Worm (Caenorhabditis elegans) whole organism, L4 larva: ENCODE measurements around the gene dnc-4.

ENCODE experiments used
- D1046.2 ChIP-seq: fragments of 200-800 bp; sonication (Bioruptor generic); IDR thresholded peaks from 2 replicates; pipeline ENCODE4 v1.3.6; 2022; ENCODE audit warnings: missing genetic modification characterization, missing compliant biosample characterization
- F26F4.8 ChIP-seq: fragments of 200-800 bp; sonication (Bioruptor generic); conservative IDR thresholded peaks from 2 replicates; pipeline ENCODE4 v1.3.6; 2022; ENCODE audit warnings: missing genetic modification characterization, missing compliant biosample characterization
- F37D6.2 ChIP-seq: sonication (generic microtip); optimal IDR thresholded peaks from 2 replicates; lab custom pipeline; 2016; ENCODE audit warnings: mild to moderate bottlenecking, missing genetic modification characterization, missing compliant biosample characterization
- F44E2.7 ChIP-seq: fragments of 200-800 bp; sonication (Bioruptor generic); IDR thresholded peaks from 2 replicates; pipeline ENCODE4 v2.1.2; 2022; ENCODE audit warnings: missing genetic modification characterization, missing compliant biosample characterization
- F49E8.2 ChIP-seq: sonication (generic microtip); optimal IDR thresholded peaks from 2 replicates; lab custom pipeline; 2016; ENCODE audit warnings: missing compliant biosample characterization, mild to moderate bottlenecking, missing genetic modification characterization, borderline replicate concordance
- Y105C5A.15 ChIP-seq: fragments of 200-800 bp; sonication (Bioruptor generic); IDR thresholded peaks from 2 replicates; pipeline ENCODE4 v1.3.6; 2022; ENCODE audit warnings: missing genetic modification characterization, missing compliant biosample characterization
- ZK546.5 ChIP-seq, 2 experiments: sonication (generic microtip); optimal IDR thresholded peaks; 2 replicates each; lab custom pipeline; 2017; ENCODE audit warnings: missing biosample characterization in 2 of 2, missing genetic modification characterization in 2 of 2
- arid-1 ChIP-seq: fragments of 200-800 bp; sonication (Bioruptor generic); conservative IDR thresholded peaks from 2 replicates; pipeline ENCODE4 v1.3.6; 2022; ENCODE audit warnings: missing genetic modification reagents, missing genetic modification characterization, missing compliant biosample characterization
- ceh-20 ChIP-seq: fragments of 200-800 bp; sonication (Bioruptor generic); IDR thresholded peaks from 2 replicates; pipeline ENCODE4 v1.3.6; 2022; ENCODE audit warnings: missing genetic modification reagents, missing genetic modification characterization, missing compliant biosample characterization
- ceh-28 ChIP-seq: fragments of 150-350 bp; optimal IDR thresholded peaks from 2 replicates; lab custom pipeline; 2014; ENCODE audit warnings: missing biosample characterization, missing genetic modification reagents, missing genetic modification characterization
- ceh-32 ChIP-seq: sonication (generic microtip); optimal IDR thresholded peaks from 2 replicates; lab custom pipeline; 2016; ENCODE audit warnings: mild to moderate bottlenecking, missing genetic modification characterization, missing compliant biosample characterization; ENCODE audit not compliant: poor library complexity
- ceh-44 ChIP-seq: fragments of 200-800 bp; sonication (Bioruptor generic); IDR thresholded peaks from 2 replicates; pipeline ENCODE4 v1.3.6; 2022; ENCODE audit warnings: missing genetic modification reagents, missing genetic modification characterization, missing compliant biosample characterization
- ctbp-1 ChIP-seq: fragments of 200-800 bp; sonication (Bioruptor generic); IDR thresholded peaks from 2 replicates; pipeline ENCODE4 v1.3.6; 2022; ENCODE audit warnings: missing genetic modification reagents, missing genetic modification characterization, missing compliant biosample characterization
- daf-12 ChIP-seq: fragments of 150-350 bp; optimal IDR thresholded peaks from 2 replicates; lab custom pipeline; 2014; ENCODE audit warnings: missing biosample characterization, missing genetic modification reagents, missing genetic modification characterization
- daf-19 ChIP-seq: fragments of 200-800 bp; sonication (Bioruptor generic); conservative IDR thresholded peaks from 2 replicates; pipeline ENCODE4 v1.3.6; 2022; ENCODE audit warnings: missing genetic modification characterization, missing compliant biosample characterization
- dmd-6 ChIP-seq: fragments of 200-800 bp; sonication (Bioruptor generic); IDR thresholded peaks from 2 replicates; pipeline ENCODE4 v1.3.6; 2022; ENCODE audit warnings: missing genetic modification reagents, missing genetic modification characterization, missing compliant biosample characterization
- dpl-1 ChIP-seq: fragments of 150-350 bp; optimal IDR thresholded peaks from 2 replicates; lab custom pipeline; 2014; ENCODE audit warnings: missing biosample characterization, missing genetic modification reagents, missing genetic modification characterization
- dve-1 ChIP-seq: sonication (generic microtip); optimal IDR thresholded peaks from 2 replicates; lab custom pipeline; 2017; ENCODE audit warnings: antibody characterized with exemption, mild to moderate bottlenecking, missing genetic modification characterization, missing compliant biosample characterization; ENCODE audit not compliant: insufficient read depth
- fos-1 ChIP-seq: fragments of 150-350 bp; optimal IDR thresholded peaks from 2 replicates; lab custom pipeline; 2014; ENCODE audit warnings: missing biosample characterization, missing genetic modification characterization
- gei-8 ChIP-seq: fragments of 200-800 bp; sonication (Bioruptor generic); optimal IDR thresholded peaks from 2 replicates; lab custom pipeline; 2018; ENCODE audit warnings: mild to moderate bottlenecking, missing genetic modification characterization, missing compliant biosample characterization
- hif-1 ChIP-seq, 2 experiments: sonication (generic microtip); optimal IDR thresholded peaks; 2 replicates each; lab custom pipeline; 2016 to 2017; ENCODE audit warnings: missing compliant biosample characterization in 2 of 2, missing genetic modification characterization in 2 of 2, missing genetic modification reagents in 2 of 2, missing genotype in 2 of 2, mild to moderate bottlenecking in 1 of 2
- hlh-11 ChIP-seq: fragments of 200-800 bp; sonication (Bioruptor generic); optimal IDR thresholded peaks from 2 replicates; lab custom pipeline; 2018; ENCODE audit warnings: mild to moderate bottlenecking, missing genetic modification characterization, missing compliant biosample characterization
- hmg-1.1 ChIP-seq: fragments of 200-800 bp; sonication (Bioruptor generic); IDR thresholded peaks from 2 replicates; pipeline ENCODE4 v1.3.6; 2022; ENCODE audit warnings: missing genetic modification reagents, missing genetic modification characterization, missing compliant biosample characterization
- lim-7 ChIP-seq: fragments of 200-800 bp; sonication (Bioruptor generic); IDR thresholded peaks from 2 replicates; pipeline ENCODE4 v1.3.6; 2022; ENCODE audit warnings: missing genetic modification characterization, missing compliant biosample characterization
- lin-13 ChIP-seq: fragments of 150-350 bp; optimal IDR thresholded peaks from 2 replicates; lab custom pipeline; 2014; ENCODE audit warnings: missing biosample characterization, missing genetic modification reagents, missing genetic modification characterization
- lin-39 ChIP-seq: fragments of 150-350 bp; optimal IDR thresholded peaks from 2 replicates; lab custom pipeline; 2014; ENCODE audit warnings: missing biosample characterization, missing genetic modification reagents, missing genetic modification characterization
- lir-3 ChIP-seq: sonication (generic microtip); optimal IDR thresholded peaks from 2 replicates; lab custom pipeline; 2016; ENCODE audit warnings: mild to moderate bottlenecking, missing genetic modification characterization, missing compliant biosample characterization
- madf-5 ChIP-seq, 2 experiments: fragments of 200-800 bp; sonication (Bioruptor generic); IDR thresholded peaks; 2 replicates each; pipeline ENCODE4 v1.3.6; 2022; ENCODE audit warnings: missing compliant biosample characterization in 2 of 2, missing genetic modification characterization in 2 of 2
- madf-9 ChIP-seq: fragments of 200-800 bp; sonication (Bioruptor generic); conservative IDR thresholded peaks from 2 replicates; pipeline ENCODE4 v1.3.6; 2022; ENCODE audit warnings: missing genetic modification reagents, missing genetic modification characterization, missing compliant biosample characterization
- mdl-1 ChIP-seq, 2 experiments: fragments of 150-350 bp in 1 of 2; sonication (generic microtip) in 1 of 2; optimal IDR thresholded peaks; 2 replicates each; lab custom pipeline; 2014 to 2017; ENCODE audit warnings: missing biosample characterization in 2 of 2, missing genetic modification characterization in 2 of 2
- mep-1 ChIP-seq: fragments of 150-350 bp; sonication (generic microtip); optimal IDR thresholded peaks from 3 replicates; lab custom pipeline; 2014; ENCODE audit warnings: missing biosample characterization, missing genetic modification characterization
- mes-2 ChIP-seq: sonication (generic microtip); optimal IDR thresholded peaks from 2 replicates; lab custom pipeline; 2016; ENCODE audit warnings: missing genotype, mild to moderate bottlenecking, missing genetic modification characterization, missing compliant biosample characterization; ENCODE audit not compliant: poor library complexity, severe bottlenecking
- mxl-2 ChIP-seq: fragments of 200-800 bp; sonication (Bioruptor generic); conservative IDR thresholded peaks from 2 replicates; pipeline ENCODE4 v1.3.6; 2022; ENCODE audit warnings: missing genetic modification reagents, missing genetic modification characterization, missing compliant biosample characterization
- mxl-3 ChIP-seq: fragments of 200-800 bp; sonication (Bioruptor generic); optimal IDR thresholded peaks from 2 replicates; lab custom pipeline; 2018; ENCODE audit warnings: mild to moderate bottlenecking, missing genetic modification characterization, missing compliant biosample characterization
- nhr-11 ChIP-seq: fragments of 150-350 bp; optimal IDR thresholded peaks from 2 replicates; lab custom pipeline; 2014; ENCODE audit warnings: missing biosample characterization, missing genetic modification characterization
- nhr-111 ChIP-seq: fragments of 200-800 bp; sonication (Bioruptor generic); optimal IDR thresholded peaks from 2 replicates; lab custom pipeline; 2018; ENCODE audit warnings: mild to moderate bottlenecking, missing genetic modification characterization, missing compliant biosample characterization
- nhr-237 ChIP-seq: sonication (generic microtip); optimal IDR thresholded peaks from 2 replicates; lab custom pipeline; 2017; ENCODE audit warnings: missing biosample characterization, missing genetic modification characterization
- nhr-25 ChIP-seq: sonication (generic microtip); optimal IDR thresholded peaks from 2 replicates; lab custom pipeline; 2017; ENCODE audit warnings: missing genetic modification characterization, mild to moderate bottlenecking, missing compliant biosample characterization, antibody characterized with exemption, moderate library complexity, borderline replicate concordance; ENCODE audit not compliant: insufficient read depth
- nhr-41 ChIP-seq: fragments of 200-800 bp; sonication (Bioruptor generic); IDR thresholded peaks from 2 replicates; pipeline ENCODE4 v1.3.6; 2022; ENCODE audit warnings: missing genetic modification reagents, missing genetic modification characterization, missing compliant biosample characterization
- nhr-42 ChIP-seq: fragments of 200-800 bp; sonication (Bioruptor generic); IDR thresholded peaks from 2 replicates; pipeline ENCODE4 v1.3.6; 2022; ENCODE audit warnings: missing genetic modification characterization, missing compliant biosample characterization
- nhr-48 ChIP-seq: sonication (generic microtip); optimal IDR thresholded peaks from 2 replicates; lab custom pipeline; 2016; ENCODE audit warnings: mild to moderate bottlenecking, missing genetic modification characterization, missing compliant biosample characterization
- nhr-76 ChIP-seq: fragments of 150-350 bp; optimal IDR thresholded peaks from 2 replicates; lab custom pipeline; 2014; ENCODE audit warnings: missing biosample characterization, missing genetic modification characterization
- rbr-2 ChIP-seq: sonication (generic microtip); optimal IDR thresholded peaks from 2 replicates; lab custom pipeline; 2016; ENCODE audit warnings: missing genotype, missing genetic modification characterization, missing compliant biosample characterization
- saeg-2 ChIP-seq: fragments of 200-800 bp; sonication (Bioruptor generic); IDR thresholded peaks from 2 replicates; pipeline ENCODE4 v1.3.6; 2022; ENCODE audit warnings: missing genetic modification reagents, missing genetic modification characterization, missing compliant biosample characterization
- sdz-12 ChIP-seq: fragments of 200-800 bp; sonication (Bioruptor generic); optimal IDR thresholded peaks from 2 replicates; lab custom pipeline; 2018; ENCODE audit warnings: mild to moderate bottlenecking, missing genetic modification characterization, missing compliant biosample characterization
- spr-3 ChIP-seq: fragments of 200-800 bp; sonication (Bioruptor generic); optimal IDR thresholded peaks from 2 replicates; lab custom pipeline; 2018; ENCODE audit warnings: mild to moderate bottlenecking, missing genetic modification characterization, missing compliant biosample characterization
- tag-97 ChIP-seq: fragments of 200-800 bp; sonication (Bioruptor generic); IDR thresholded peaks from 2 replicates; pipeline ENCODE4 v1.3.6; 2022; ENCODE audit warnings: missing genetic modification characterization, missing compliant biosample characterization
- unc-39 ChIP-seq: sonication (generic microtip); optimal IDR thresholded peaks from 2 replicates; lab custom pipeline; 2017; ENCODE audit warnings: missing biosample characterization, missing genetic modification characterization
- unc-62 ChIP-seq, 3 experiments: fragments of 150-350 bp in 1 of 3; sonication (generic microtip); optimal IDR thresholded peaks in 2 of 3; peaks in 1 of 3; 1 replicate in 1 of 3; 2 replicates in 2 of 3; lab custom pipeline; 2014 to 2017; ENCODE audit warnings: missing biosample characterization in 3 of 3, missing genetic modification characterization in 3 of 3, missing genetic modification reagents in 3 of 3, missing genotype in 1 of 3
- zag-1 ChIP-seq: fragments of 150-350 bp; optimal IDR thresholded peaks from 2 replicates; lab custom pipeline; 2014; ENCODE audit warnings: missing biosample characterization, missing genetic modification characterization
- ztf-7 ChIP-seq: fragments of 150-350 bp; optimal IDR thresholded peaks from 2 replicates; lab custom pipeline; 2014; ENCODE audit warnings: missing biosample characterization, missing genetic modification characterization

Gene dnc-4

DNA sequence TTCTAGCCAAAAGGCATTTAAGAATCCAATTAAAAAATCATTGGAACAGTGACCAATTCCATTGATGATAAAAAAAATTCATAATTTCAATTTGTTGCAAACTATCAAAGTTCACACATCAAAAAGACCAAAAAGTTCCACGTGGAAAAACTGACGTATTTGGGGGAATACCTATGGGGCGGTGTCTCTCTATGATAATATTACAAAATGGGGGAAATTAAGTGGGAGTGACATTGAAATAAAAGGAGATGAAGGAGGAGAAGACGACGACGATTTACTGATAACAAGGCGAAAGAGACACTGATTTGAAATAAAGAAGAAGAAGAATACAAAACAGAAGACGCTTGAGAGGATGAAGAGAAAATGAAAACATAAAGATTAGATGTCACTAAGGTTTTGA, 6.8 kb upstream of the dnc-4 start (continued):
- TF ChIP-seq lim-7 (GFP tag; lab: Robert Waterston, UW): no peak
- TF ChIP-seq nhr-11: no peak
- no peak for TF ChIP-seq unc-39 (tag; lab: Kevin White, UChicago)
- peak; percentile 19 for TF ChIP-seq mxl-3
- TF ChIP-seq ceh-20: no peak
- TF ChIP-seq nhr-111: no peak
- TF ChIP-seq hlh-11: peak; percentile 62
- TF ChIP-seq F44E2.7 (GFP tag; lab: Robert Waterston, UW): no peak
- TF ChIP-seq nhr-42 (GFP tag; lab: Robert Waterston, UW): no peak
- TF ChIP-seq nhr-25 (tag; lab: Kevin White, UChicago): no peak
- no peak for TF ChIP-seq ztf-7 (tag; lab: Kevin White, UChicago)
- TF ChIP-seq ctbp-1 (GFP tag; lab: Robert Waterston, UW): no peak
- TF ChIP-seq mep-1 (tag; lab: Kevin White, UChicago): peak; percentile 9
- no peak for TF ChIP-seq fos-1 (tag; lab: Kevin White, UChicago)
- no peak for TF ChIP-seq zag-1 (tag; lab: Kevin White, UChicago)
- no peak for TF ChIP-seq ceh-44
- TF ChIP-seq tag-97: no peak
- TF ChIP-seq dmd-6: peak; percentile 85
- no peak for TF ChIP-seq F26F4.8 (GFP tag; lab: Robert Waterston, UW)
- no peak for TF ChIP-seq sdz-12
- TF ChIP-seq nhr-48 (tag; lab: Kevin White, UChicago): peak; percentile 71
- TF ChIP-seq nhr-76 (tag; lab: Kevin White, UChicago): no peak
- no peak for TF ChIP-seq saeg-2 (GFP tag; lab: Robert Waterston, UW)
- TF ChIP-seq gei-8 (GFP tag; lab: Kevin White, UChicago): no peak
- no peak for TF ChIP-seq nhr-41 (GFP tag; lab: Robert Waterston, UW)
- no peak for TF ChIP-seq madf-5 (GFP tag; IDR thresholded peaks at IDR 0.05; lab: Robert Waterston, UW)
- no peak for TF ChIP-seq hmg-1.1 (GFP tag; lab: Robert Waterston, UW)
- no peak for TF ChIP-seq D1046.2 (GFP tag; lab: Robert Waterston, UW)
- no peak for TF ChIP-seq unc-62 (GFP tag; optimal IDR thresholded peaks at IDR 0.05 in 1 of 2; lab: Kevin White, UChicago)
- TF ChIP-seq unc-62 (tag; optimal IDR thresholded peaks at IDR 0.05; lab: Kevin White, UChicago): no peak
- no peak for TF ChIP-seq arid-1 (GFP tag; lab: Robert Waterston, UW)
- TF ChIP-seq daf-12: no peak
- peak; percentile 5 to 70 for TF ChIP-seq mdl-1 (tag; optimal IDR thresholded peaks at IDR 0.05; lab: Kevin White, UChicago)
- no peak for TF ChIP-seq dpl-1 (GFP tag; lab: Kevin White, UChicago)
- no peak for TF ChIP-seq ceh-32 (tag; lab: Kevin White, UChicago)
- peak; percentile 4 for TF ChIP-seq mes-2 (tag; lab: Kevin White, UChicago)
- no peak for TF ChIP-seq ceh-28
- peak; percentile 75 for TF ChIP-seq dve-1
- TF ChIP-seq ZK546.5 (tag; optimal IDR thresholded peaks at IDR 0.05; lab: Kevin White, UChicago): no peak
- TF ChIP-seq F49E8.2 (tag; lab: Kevin White, UChicago): no peak
- no peak for TF ChIP-seq spr-3 (GFP tag; lab: Kevin White, UChicago)
- no peak for TF ChIP-seq Y105C5A.15 (GFP tag; lab: Robert Waterston, UW)
- no peak for TF ChIP-seq mxl-2
- TF ChIP-seq nhr-237 (tag; lab: Kevin White, UChicago): no peak
- TF ChIP-seq lin-13 (GFP tag; lab: Kevin White, UChicago): no peak
- TF ChIP-seq madf-9: no peak
- TF ChIP-seq rbr-2: no peak
- TF ChIP-seq lin-39 (tag; lab: Kevin White, UChicago): no peak
- TF ChIP-seq lir-3: no peak
- no peak for TF ChIP-seq hif-1 (tag; optimal IDR thresholded peaks at IDR 0.05; lab: Kevin White, UChicago)
- TF ChIP-seq daf-19: no peak
- no peak for TF ChIP-seq F37D6.2 (tag; lab: Kevin White, UChicago)
